Fruit fly (Drosophila melanogaster) whole organism, prepupa: Measurements from ENCODE around the gene Sr-CIV.

Source experiments
- CG10631 ChIP-seq: fragments of 200-800 bp; sonication (Bioruptor generic); optimal IDR thresholded peaks from 2 replicates; lab custom pipeline; 2016; ENCODE audit warnings: missing biosample characterization, missing genetic modification characterization
- CG10669 ChIP-seq: fragments of 200-800 bp; sonication (Bioruptor generic); optimal IDR thresholded peaks from 3 replicates; lab custom pipeline; 2018; ENCODE audit warnings: missing biosample characterization, mild to moderate bottlenecking, missing genetic modification characterization, moderate library complexity
- CG11294 ChIP-seq: fragments of 200-800 bp; sonication (Bioruptor generic); IDR thresholded peaks from 2 replicates; pipeline ENCODE4 v1.3.6; 2022; ENCODE audit warnings: missing biosample characterization, missing genetic modification characterization
- CG11762 ChIP-seq: fragments of 200-800 bp; sonication (Bioruptor generic); optimal IDR thresholded peaks from 3 replicates; lab custom pipeline; 2016; ENCODE audit warnings: missing biosample characterization, missing genetic modification characterization; ENCODE audit not compliant: insufficient read depth
- CG11902 ChIP-seq: fragments of 200-800 bp; sonication (Bioruptor generic); optimal IDR thresholded peaks from 3 replicates; lab custom pipeline; 2016; ENCODE audit warnings: missing biosample characterization, missing genetic modification characterization
- CG15336 ChIP-seq: fragments of 200-800 bp; sonication (Bioruptor generic); IDR thresholded peaks from 2 replicates; pipeline ENCODE4 v1.3.6; 2022; ENCODE audit warnings: missing biosample characterization, missing genetic modification characterization
- CG1621 ChIP-seq: fragments of 200-800 bp; sonication (Bioruptor generic); optimal IDR thresholded peaks from 3 replicates; lab custom pipeline; 2018; ENCODE audit warnings: missing biosample characterization, mild to moderate bottlenecking, missing genetic modification characterization
- CG16779 ChIP-seq: fragments of 200-800 bp; sonication (Bioruptor generic); optimal IDR thresholded peaks from 3 replicates; lab custom pipeline; 2017; ENCODE audit warnings: missing biosample characterization, mild to moderate bottlenecking, missing genetic modification characterization
- CG3032 ChIP-seq: fragments of 200-800 bp; optimal IDR thresholded peaks from 2 replicates; lab custom pipeline; 2019; ENCODE audit warnings: missing biosample characterization, mild to moderate bottlenecking, missing genetic modification characterization, moderate library complexity
- CG31627 ChIP-seq: fragments of 200-800 bp; sonication (Bioruptor generic); optimal IDR thresholded peaks from 3 replicates; lab custom pipeline; 2016; ENCODE audit warnings: missing biosample characterization, missing genetic modification characterization
- CG32006 ChIP-seq: fragments of 200-800 bp; sonication (Bioruptor generic); optimal IDR thresholded peaks from 3 replicates; lab custom pipeline; 2017; ENCODE audit warnings: missing biosample characterization, mild to moderate bottlenecking, missing genetic modification characterization
- CG34406 ChIP-seq: fragments of 200-800 bp; sonication (Bioruptor generic); optimal IDR thresholded peaks from 3 replicates; lab custom pipeline; 2016; ENCODE audit warnings: missing biosample characterization, missing genetic modification characterization
- CG3919 ChIP-seq: fragments of 200-800 bp; sonication (Bioruptor generic); optimal IDR thresholded peaks from 3 replicates; lab custom pipeline; 2016; ENCODE audit warnings: missing biosample characterization, missing genetic modification characterization
- CG4318 ChIP-seq: fragments of 200-800 bp; sonication (Bioruptor generic); optimal IDR thresholded peaks from 3 replicates; lab custom pipeline; 2017; ENCODE audit warnings: missing biosample characterization, mild to moderate bottlenecking, missing genetic modification characterization
- CG6163 ChIP-seq: fragments of 200-800 bp; sonication (Bioruptor generic); IDR thresholded peaks from 3 replicates; pipeline ENCODE4 v1.3.6; 2022; ENCODE audit warnings: missing biosample characterization, missing genetic modification characterization
- CG6808 ChIP-seq: fragments of 200-800 bp; sonication (Bioruptor generic); optimal IDR thresholded peaks from 3 replicates; lab custom pipeline; 2017; ENCODE audit warnings: missing biosample characterization, missing genetic modification characterization, mild to moderate bottlenecking, moderate library complexity, missing genetic modification reagents
- CG6854 ChIP-seq: fragments of 200-800 bp; sonication (Bioruptor generic); optimal IDR thresholded peaks from 2 replicates; lab custom pipeline; 2017; ENCODE audit warnings: missing biosample characterization, mild to moderate bottlenecking, missing genetic modification characterization
- CG7368 ChIP-seq: fragments of 200-800 bp; sonication (Bioruptor generic); optimal IDR thresholded peaks from 3 replicates; lab custom pipeline; 2016; ENCODE audit warnings: missing biosample characterization, missing genetic modification characterization
- CG8119 ChIP-seq: fragments of 200-800 bp; sonication (Bioruptor generic); IDR thresholded peaks from 3 replicates; pipeline ENCODE4 v1.3.6; 2022; ENCODE audit warnings: missing biosample characterization, missing genetic modification characterization
- CG8319 ChIP-seq: fragments of 200-800 bp; sonication (Bioruptor generic); optimal IDR thresholded peaks from 3 replicates; lab custom pipeline; 2016; ENCODE audit warnings: missing biosample characterization, missing genetic modification characterization
- CG8632 ChIP-seq: fragments of 200-800 bp; sonication (Bioruptor generic); optimal IDR thresholded peaks from 3 replicates; lab custom pipeline; 2016; ENCODE audit warnings: missing biosample characterization, missing genetic modification characterization
- CG9139 ChIP-seq: fragments of 200-800 bp; sonication (Bioruptor generic); optimal IDR thresholded peaks from 3 replicates; lab custom pipeline; 2017; ENCODE audit warnings: missing biosample characterization, mild to moderate bottlenecking, missing genetic modification characterization
- Eip75B ChIP-seq: fragments of 200-800 bp; sonication (Bioruptor generic); optimal IDR thresholded peaks from 3 replicates; lab custom pipeline; 2016; ENCODE audit warnings: missing biosample characterization, missing genetic modification characterization
- Eip78C ChIP-seq: fragments of 200-800 bp; sonication (Bioruptor generic); peaks from one replicate; lab custom pipeline; 2016; ENCODE audit warnings: missing biosample characterization, missing genetic modification characterization
- Ets96B ChIP-seq: fragments of 200-800 bp; optimal IDR thresholded peaks from 2 replicates; lab custom pipeline; 2019; ENCODE audit warnings: missing biosample characterization, mild to moderate bottlenecking, missing genetic modification characterization, moderate library complexity
- Gug ChIP-seq: fragments of 200-800 bp; sonication (Bioruptor generic); IDR thresholded peaks from 2 replicates; pipeline ENCODE4 v1.3.6; 2022; ENCODE audit warnings: missing biosample characterization, missing genetic modification characterization
- Hr39 ChIP-seq: fragments of 200-800 bp; sonication (Bioruptor generic); optimal IDR thresholded peaks from 2 replicates; lab custom pipeline; 2016; ENCODE audit warnings: missing biosample characterization, missing genetic modification characterization
- Hr4 ChIP-seq: fragments of 200-800 bp; sonication (Bioruptor generic); optimal IDR thresholded peaks from 3 replicates; lab custom pipeline; 2016; ENCODE audit warnings: missing biosample characterization, missing genetic modification characterization
- Lpt ChIP-seq: fragments of 200-800 bp; sonication (Bioruptor generic); optimal IDR thresholded peaks from 3 replicates; lab custom pipeline; 2016; ENCODE audit warnings: missing biosample characterization, missing genetic modification characterization
- Met ChIP-seq: fragments of 200-800 bp; sonication (Bioruptor generic); optimal IDR thresholded peaks from 3 replicates; lab custom pipeline; 2016; ENCODE audit warnings: missing biosample characterization, missing genetic modification characterization
- OdsH ChIP-seq: fragments of 200-800 bp; sonication (Bioruptor generic); optimal IDR thresholded peaks from 3 replicates; lab custom pipeline; 2016; ENCODE audit warnings: missing biosample characterization, missing genetic modification characterization
- Smox ChIP-seq: fragments of 200-800 bp; sonication (Bioruptor generic); optimal IDR thresholded peaks from 3 replicates; lab custom pipeline; 2016; ENCODE audit warnings: missing biosample characterization, missing genetic modification characterization
- Sox102F ChIP-seq: fragments of 200-800 bp; sonication (Bioruptor generic); optimal IDR thresholded peaks from 2 replicates; lab custom pipeline; 2016; ENCODE audit warnings: missing biosample characterization, mild to moderate bottlenecking, missing genetic modification characterization
- Sox14 ChIP-seq: fragments of 200-800 bp; sonication (Bioruptor generic); optimal IDR thresholded peaks from 3 replicates; lab custom pipeline; 2016; ENCODE audit warnings: missing biosample characterization, missing genetic modification characterization
- Sox15 ChIP-seq: fragments of 200-800 bp; sonication (Bioruptor generic); optimal IDR thresholded peaks from 3 replicates; lab custom pipeline; 2016; ENCODE audit warnings: missing biosample characterization, missing genetic modification characterization
- achi ChIP-seq: fragments of 200-800 bp; sonication (Bioruptor generic); optimal IDR thresholded peaks from 3 replicates; lab custom pipeline; 2016; ENCODE audit warnings: missing biosample characterization, missing genetic modification characterization
- acj6 ChIP-seq: fragments of 200-800 bp; sonication (Bioruptor generic); optimal IDR thresholded peaks from 3 replicates; lab custom pipeline; 2016; ENCODE audit warnings: missing biosample characterization, missing genetic modification characterization
- cyc ChIP-seq: fragments of 200-800 bp; sonication (Bioruptor generic); optimal IDR thresholded peaks from 3 replicates; lab custom pipeline; 2016; ENCODE audit warnings: missing biosample characterization, missing genetic modification characterization
- dsx ChIP-seq: fragments of 200-800 bp; optimal IDR thresholded peaks from 3 replicates; lab custom pipeline; 2019; ENCODE audit warnings: missing biosample characterization, mild to moderate bottlenecking, missing genetic modification characterization, moderate library complexity; ENCODE audit not compliant: poor library complexity, severe bottlenecking
- eg ChIP-seq: fragments of 200-800 bp; sonication (Bioruptor generic); IDR thresholded peaks from 3 replicates; pipeline ENCODE4 v1.3.6; 2022; ENCODE audit warnings: missing biosample characterization, missing genetic modification characterization
- esn ChIP-seq: fragments of 200-800 bp; sonication (Bioruptor generic); optimal IDR thresholded peaks from 2 replicates; lab custom pipeline; 2016; ENCODE audit warnings: missing biosample characterization, mild to moderate bottlenecking, missing genetic modification characterization, moderate library complexity
- fkh ChIP-seq: fragments of 200-800 bp; sonication (Bioruptor generic); optimal IDR thresholded peaks from 3 replicates; lab custom pipeline; 2017; ENCODE audit warnings: missing biosample characterization, mild to moderate bottlenecking, missing genetic modification characterization, moderate library complexity
- lz ChIP-seq: fragments of 200-800 bp; sonication (Bioruptor generic); optimal IDR thresholded peaks from 3 replicates; lab custom pipeline; 2016; ENCODE audit warnings: missing biosample characterization, missing genetic modification characterization
- pdm3 ChIP-seq: fragments of 200-800 bp; sonication (Bioruptor generic); optimal IDR thresholded peaks from 3 replicates; lab custom pipeline; 2016; ENCODE audit warnings: missing biosample characterization, missing genetic modification characterization
- salr ChIP-seq, 2 experiments: fragments of 200-800 bp; sonication (Bioruptor generic); optimal IDR thresholded peaks; 3 replicates each; lab custom pipeline; 2016 to 2018; ENCODE audit warnings: missing biosample characterization in 2 of 2, missing genetic modification characterization in 2 of 2, mild to moderate bottlenecking in 1 of 2
- ss ChIP-seq, 2 experiments: fragments of 200-800 bp; sonication (Bioruptor generic); optimal IDR thresholded peaks; 2 replicates in 1 of 2; 3 replicates in 1 of 2; lab custom pipeline; 2017 to 2018; ENCODE audit warnings: mild to moderate bottlenecking in 2 of 2, missing biosample characterization in 2 of 2, missing genetic modification characterization in 2 of 2, moderate library complexity in 1 of 2
- svp ChIP-seq: fragments of 200-800 bp; sonication (Bioruptor generic); peaks from one replicate; lab custom pipeline; 2016; ENCODE audit warnings: missing biosample characterization, missing genetic modification characterization
- topi ChIP-seq: fragments of 200-800 bp; sonication (Bioruptor generic); optimal IDR thresholded peaks from 3 replicates; lab custom pipeline; 2016; ENCODE audit warnings: missing biosample characterization, missing genetic modification characterization
- vri ChIP-seq: fragments of 200-800 bp; sonication (Bioruptor generic); optimal IDR thresholded peaks from 3 replicates; lab custom pipeline; 2016; ENCODE audit warnings: missing biosample characterization, mild to moderate bottlenecking, missing genetic modification characterization

Gene Sr-CIV

dm6 chr2L:3553902-3554301, 30.0 kb upstream of the Sr-CIV start (continued):
- TF ChIP-seq CG34406 (GFP tag; lab: Kevin White, UChicago) (peak; percentile 45), esn (GFP tag; lab: Kevin White, UChicago) (peak; percentile 78), Hr39 (GFP tag; lab: Kevin White, UChicago) (peak; percentile 78), Smox (GFP tag; lab: Kevin White, UChicago) (peak; percentile 67), vri (GFP tag; lab: Kevin White, UChicago) (peak; percentile 51), Sox14 (GFP tag; lab: Kevin White, UChicago) (peak; percentile 23), Eip78C (GFP tag; lab: Kevin White, UChicago) (peak; percentile 77), CG6808 (GFP tag; lab: Kevin White, UChicago) (no peak), acj6 (GFP tag; lab: Kevin White, UChicago) (peak; percentile 26), CG6854 (GFP tag; lab: Kevin White, UChicago) (peak; percentile 43), achi (peak; percentile 30), cyc (GFP tag; lab: Kevin White, UChicago) (peak; percentile 61), CG11762 (no peak), OdsH (GFP tag; lab: Kevin White, UChicago) (no peak), CG3919 (peak; percentile 53), topi (GFP tag; lab: Kevin White, UChicago) (peak; percentile 72), eg (no peak), svp (GFP tag; lab: Kevin White, UChicago) (peak; percentile 86), dsx (GFP tag; lab: Kevin White, UChicago) (no peak), CG8632 (peak; percentile 26), CG8319 (peak; percentile 21)

dm6 chr2L:3552773-3553172, 28.9 kb upstream of the Sr-CIV start:
- TF ChIP-seq lz (GFP tag; lab: Kevin White, UChicago) (peak; percentile 61), topi (GFP tag; lab: Kevin White, UChicago) (peak; percentile 60), Smox (GFP tag; lab: Kevin White, UChicago) (peak; percentile 36), CG7368 (peak; percentile 65), CG16779 (tag; lab: Kevin White, UChicago) (no peak), Eip78C (GFP tag; lab: Kevin White, UChicago) (peak; percentile 91), CG6163 (GFP tag; lab: Robert Waterston, UW) (peak; percentile 83), pdm3 (peak; percentile 68), CG1621 (tag; lab: Kevin White, UChicago) (peak; percentile 54), Gug (0 out of 2 replicates have a peak, but pooled peaks have one; percentile 26), CG10669 (peak; percentile 78), CG10631 (GFP tag; lab: Kevin White, UChicago) (peak; percentile 79), CG32006 (GFP tag; lab: Kevin White, UChicago) (peak; percentile 35), CG8632 (peak; percentile 33), CG4318 (GFP tag; lab: Kevin White, UChicago) (no peak), esn (GFP tag; lab: Kevin White, UChicago) (peak; percentile 76), CG31627 (GFP tag; lab: Kevin White, UChicago) (peak; percentile 73), Sox102F (peak; percentile 74), CG34406 (GFP tag; lab: Kevin White, UChicago) (peak; percentile 37), CG11294 (GFP tag; lab: Robert Waterston, UW) (0 out of 2 replicates have a peak, but pooled peaks have one; percentile 21), salr (GFP tag; optimal IDR thresholded peaks at IDR 0.05; lab: Kevin White, UChicago) (peak; percentile 33 to 45), fkh (GFP tag; lab: Kevin White, UChicago) (no peak), OdsH (GFP tag; lab: Kevin White, UChicago) (peak; percentile 61), Sox14 (GFP tag; lab: Kevin White, UChicago) (peak; percentile 72), eg (peak; percentile 25; the same call in 1 of the 3 replicates), CG15336 (GFP tag; lab: Robert Waterston, UW) (0 out of 2 replicates have a peak, but pooled peaks have one; percentile 19), CG11902 (GFP tag; lab: Kevin White, UChicago) (peak; percentile 45), ss (GFP tag; optimal IDR thresholded peaks at IDR 0.05; lab: Kevin White, UChicago) (peak; percentile 54 to 56), Eip75B (GFP tag; lab: Kevin White, UChicago) (peak; percentile 71), CG3032 (peak; percentile 85), CG9139 (peak; percentile 8), Met (peak; percentile 72), Ets96B (peak; percentile 77), Lpt (GFP tag; lab: Kevin White, UChicago) (peak; percentile 11), Sox15 (GFP tag; lab: Kevin White, UChicago) (peak; percentile 3), CG3919 (peak; percentile 71), Hr4 (GFP tag; lab: Kevin White, UChicago) (peak; percentile 26), vri (GFP tag; lab: Kevin White, UChicago) (peak; percentile 60), CG8119 (peak; percentile 56), svp (GFP tag; lab: Kevin White, UChicago) (peak; percentile 87)
